Worm (Caenorhabditis elegans): ENCODE results near the gene F57E7.2.
A peak's percentile ranks its signal among the peaks of the same experiment; 100 is the strongest.

Gene F57E7.2

ce11 chrV:16499006-16499405 is 16.1 kb upstream of the F57E7.2 start, which contains the start of gene F36D3.1 (continued):
- TF ChIP-seq skn-1 (tag; optimal IDR thresholded peaks at IDR 0.05) (no peak), crh-2 (tag; optimal IDR thresholded peaks at IDR 0.05) (peak; percentile 34), elt-3 (tag; optimal IDR thresholded peaks at IDR 0.05) (no peak), gmeb-1 (tag; optimal IDR thresholded peaks at IDR 0.05) (peak; percentile 80), unc-62 (GFP tag; optimal IDR thresholded peaks at IDR 0.05) (no peak), lin-11 (tag; optimal IDR thresholded peaks at IDR 0.05) (no peak), ztf-1 (GFP tag; conservative IDR thresholded peaks at IDR 0.05) (no peak), aly-2 (tag; optimal IDR thresholded peaks at IDR 0.05) (no peak), fos-1 (tag; optimal IDR thresholded peaks at IDR 0.05) (peak; percentile 15), ZK546.5 (tag; optimal IDR thresholded peaks at IDR 0.05) (no peak), nhr-11 (tag; optimal IDR thresholded peaks at IDR 0.05) (no peak)

ce11 chrV:16497504-16497903 is 14.6 kb upstream of the F57E7.2 start, which contains the start of gene srh-136:
Gene srh-136, minus strand, starts transcription at chrV:16497596.
- no peak for TF ChIP-seq blmp-1 (tag; optimal IDR thresholded peaks at IDR 0.05; ENCODE audit: insufficient read depth)
- no peak for TF ChIP-seq dmd-4 (tag; optimal IDR thresholded peaks at IDR 0.05)
- no peak for TF ChIP-seq lin-39 (tag; optimal IDR thresholded peaks at IDR 0.05)
- no peak for TF ChIP-seq mab-5 (tag; optimal IDR thresholded peaks at IDR 0.05)

- TF ChIP-seq ztf-4 (tag; optimal IDR thresholded peaks at IDR 0.05) (no peak), fos-1 (tag; optimal IDR thresholded peaks at IDR 0.05) (peak; percentile 72), sma-9 (GFP tag; optimal IDR thresholded peaks at IDR 0.05) (peak; percentile 60), sma-9 (tag; optimal IDR thresholded peaks at IDR 0.05) (no peak), egl-27 (tag; optimal IDR thresholded peaks at IDR 0.05) (no peak), sem-4 (tag; optimal IDR thresholded peaks at IDR 0.05) (no peak)
Measured at ce11 chrV:16494359-16494758, 11.4 kb upstream of the F57E7.2 start, which contains the start of gene comt-2. Gene comt-2, minus strand, starts transcription at chrV:16494489.

ce11 chrV:16488172-16488571 is 5.2 kb upstream of the F57E7.2 start, which contains the start of gene sqst-4:
Gene sqst-4, plus strand, starts transcription at chrV:16488472.
- no peak for TF ChIP-seq lsy-2 (tag; optimal IDR thresholded peaks at IDR 0.05)

ce11 chrV:16487474-16487873 is 4.5 kb upstream of the F57E7.2 start, which contains the start of gene Y32B12A.5:
Gene Y32B12A.5, minus strand, starts transcription at chrV:16487574.
- no peak for TF ChIP-seq zag-1 (tag; optimal IDR thresholded peaks at IDR 0.05)
- no peak for TF ChIP-seq sma-9 (GFP tag; optimal IDR thresholded peaks at IDR 0.05)
- TF ChIP-seq sma-9 (tag; optimal IDR thresholded peaks at IDR 0.05) = no peak
- TF ChIP-seq unc-39 (tag; optimal IDR thresholded peaks at IDR 0.05) = no peak
- TF ChIP-seq lin-11 (tag; optimal IDR thresholded peaks at IDR 0.05) = no peak
- no peak for TF ChIP-seq skn-1 (tag; optimal IDR thresholded peaks at IDR 0.05)
- no peak for TF ChIP-seq lin-13 (GFP tag; optimal IDR thresholded peaks at IDR 0.05)
- no peak for TF ChIP-seq ztf-1 (GFP tag; conservative IDR thresholded peaks at IDR 0.05)
- TF ChIP-seq gmeb-1 (tag; optimal IDR thresholded peaks at IDR 0.05) = no peak
- no peak for TF ChIP-seq nhr-10 (tag; optimal IDR thresholded peaks at IDR 0.05)
- TF ChIP-seq ztf-4 (tag; optimal IDR thresholded peaks at IDR 0.05) = no peak
- no peak for TF ChIP-seq nhr-25 (tag; optimal IDR thresholded peaks at IDR 0.05)
- TF ChIP-seq mbf-1 (tag; optimal IDR thresholded peaks at IDR 0.05) = no peak

- no peak for TF ChIP-seq alr-1 (tag; optimal IDR thresholded peaks at IDR 0.05)
- no peak for TF ChIP-seq elt-1 (tag; optimal IDR thresholded peaks at IDR 0.05)
- TF ChIP-seq crh-2 (tag; optimal IDR thresholded peaks at IDR 0.05) = no peak
- TF ChIP-seq mbf-1 (tag; optimal IDR thresholded peaks at IDR 0.05) = no peak
Measured at ce11 chrV:16483681-16484080, 737 bp upstream of the F57E7.2 start, which contains the start of gene srh-139. Gene srh-139, plus strand, starts transcription at chrV:16483981.

ce11 chrV:16480919-16481630 is 1.9 kb downstream of the F57E7.2 start, which contains the start of the genes F57E7.4 and spig-6:
Gene F57E7.4, minus strand, starts transcription at chrV:16481019.
Gene spig-6, plus strand, starts transcription at chrV:16481580.
- TF ChIP-seq ztf-11 (tag; optimal IDR thresholded peaks at IDR 0.05) = no peak
- no peak for TF ChIP-seq ZK546.5 (tag; optimal IDR thresholded peaks at IDR 0.05)
- TF ChIP-seq C34F6.9 (tag; optimal IDR thresholded peaks at IDR 0.05) = no peak
- TF ChIP-seq sem-4 (tag; optimal IDR thresholded peaks at IDR 0.05) = no peak
- no peak for TF ChIP-seq nhr-21 (tag; optimal IDR thresholded peaks at IDR 0.05)
- no peak for TF ChIP-seq ama-1 (optimal IDR thresholded peaks at IDR 0.05)
- TF ChIP-seq ztf-4 (tag; optimal IDR thresholded peaks at IDR 0.05) = no peak
- TF ChIP-seq unc-55 (GFP tag; optimal IDR thresholded peaks at IDR 0.05) = no peak
- no peak for TF ChIP-seq nhr-12 (tag; optimal IDR thresholded peaks at IDR 0.05)
- no peak for TF ChIP-seq mbf-1 (tag; optimal IDR thresholded peaks at IDR 0.05)
- TF ChIP-seq Y55F3AM.14 (GFP tag; optimal IDR thresholded peaks at IDR 0.05) = no peak
- no peak for TF ChIP-seq fos-1 (tag; optimal IDR thresholded peaks at IDR 0.05)
- no peak for TF ChIP-seq nhr-237 (tag; optimal IDR thresholded peaks at IDR 0.05)
- TF ChIP-seq lin-13 (GFP tag; optimal IDR thresholded peaks at IDR 0.05) = no peak
- TF ChIP-seq snpc-4 (tag; optimal IDR thresholded peaks at IDR 0.05) = no peak
- TF ChIP-seq nhr-25 (tag; optimal IDR thresholded peaks at IDR 0.05) = no peak
- no peak for TF ChIP-seq lin-11 (tag; optimal IDR thresholded peaks at IDR 0.05)
- no peak for TF ChIP-seq peb-1 (tag; optimal IDR thresholded peaks at IDR 0.05)
- TF ChIP-seq alr-1 (tag; optimal IDR thresholded peaks at IDR 0.05) = no peak
- no peak for TF ChIP-seq zag-1 (tag; optimal IDR thresholded peaks at IDR 0.05)

Data from whole organism, L2 larva.